Worm (Caenorhabditis elegans) whole organism, L4 larva: ENCODE results near the gene twk-14.

Source experiments
- F37D6.2 ChIP-seq: sonication (generic microtip); optimal IDR thresholded peaks from 2 replicates; lab custom pipeline; 2016; ENCODE audit warnings: mild to moderate bottlenecking, missing genetic modification characterization, missing compliant biosample characterization
- ama-1 ChIP-seq: fragments of 150-350 bp; optimal IDR thresholded peaks from 2 replicates; lab custom pipeline; 2014; ENCODE audit warnings: inconsistent platforms, mixed read lengths
- dve-1 ChIP-seq: sonication (generic microtip); optimal IDR thresholded peaks from 2 replicates; lab custom pipeline; 2017; ENCODE audit warnings: antibody characterized with exemption, mild to moderate bottlenecking, missing genetic modification characterization, missing compliant biosample characterization; ENCODE audit not compliant: insufficient read depth
- lin-15B ChIP-seq: fragments of 150-350 bp; sonication (generic microtip); optimal IDR thresholded peaks from 3 replicates; lab custom pipeline; 2014; ENCODE audit warnings: missing biosample characterization, missing genetic modification characterization
- lin-38 ChIP-seq: fragments of 200-800 bp; sonication (Bioruptor generic); IDR thresholded peaks from 2 replicates; pipeline ENCODE4 v1.3.6; 2022; ENCODE audit warnings: missing genetic modification reagents, missing genetic modification characterization, missing compliant biosample characterization
- lsy-2 ChIP-seq, 2 experiments: fragments of 150-350 bp in 1 of 2; sonication (generic microtip) in 1 of 2; optimal IDR thresholded peaks; 2 replicates each; lab custom pipeline; 2014 to 2017; ENCODE audit warnings: missing biosample characterization in 2 of 2, missing genetic modification characterization in 2 of 2
- mdl-1 ChIP-seq, 2 experiments: fragments of 150-350 bp in 1 of 2; sonication (generic microtip) in 1 of 2; optimal IDR thresholded peaks; 2 replicates each; lab custom pipeline; 2014 to 2017; ENCODE audit warnings: missing biosample characterization in 2 of 2, missing genetic modification characterization in 2 of 2
- nhr-10 ChIP-seq: fragments of 150-350 bp; optimal IDR thresholded peaks from 2 replicates; lab custom pipeline; 2014; ENCODE audit warnings: missing biosample characterization, missing genetic modification characterization
- nhr-25 ChIP-seq: sonication (generic microtip); optimal IDR thresholded peaks from 2 replicates; lab custom pipeline; 2017; ENCODE audit warnings: missing genetic modification characterization, mild to moderate bottlenecking, missing compliant biosample characterization, antibody characterized with exemption, moderate library complexity, borderline replicate concordance; ENCODE audit not compliant: insufficient read depth
- unc-130 ChIP-seq: sonication (generic microtip); optimal IDR thresholded peaks from 2 replicates; lab custom pipeline; 2016; ENCODE audit warnings: missing genetic modification reagents, missing genetic modification characterization, missing compliant biosample characterization
- unc-62 ChIP-seq, 3 experiments: fragments of 150-350 bp in 1 of 3; sonication (generic microtip); optimal IDR thresholded peaks in 2 of 3; peaks in 1 of 3; 1 replicate in 1 of 3; 2 replicates in 2 of 3; lab custom pipeline; 2014 to 2017; ENCODE audit warnings: missing biosample characterization in 3 of 3, missing genetic modification characterization in 3 of 3, missing genetic modification reagents in 3 of 3, missing genotype in 1 of 3

DNA sequence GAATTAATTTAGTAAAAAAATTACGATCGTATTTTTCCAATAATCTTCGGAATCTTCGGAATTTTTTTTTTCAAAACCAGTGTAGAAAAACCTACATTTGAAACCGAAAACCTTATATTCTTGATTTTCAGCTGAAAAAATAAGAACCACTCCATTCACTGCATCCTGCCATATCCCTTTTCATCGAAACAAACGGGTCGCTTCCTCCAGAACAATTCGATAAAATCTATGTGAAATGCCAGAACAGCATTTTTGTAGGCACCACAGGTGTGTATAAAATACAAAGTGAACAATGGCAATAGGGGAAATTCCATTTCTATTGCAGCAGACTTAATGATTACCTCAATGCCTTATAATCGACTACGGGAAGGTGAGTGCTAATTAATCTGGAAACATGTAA is 18.2 kb downstream of the twk-14 start, which contains the start of gene K01D12.1:
- TF ChIP-seq F37D6.2 (tag; lab: Kevin White, UChicago) = no peak
- no peak for TF ChIP-seq ama-1 (lab: Kevin White, UChicago)
- no peak for TF ChIP-seq lsy-2 (tag; optimal IDR thresholded peaks at IDR 0.05; lab: Kevin White, UChicago)
- no peak for TF ChIP-seq mdl-1 (tag; optimal IDR thresholded peaks at IDR 0.05; lab: Kevin White, UChicago)
- TF ChIP-seq unc-62 (GFP tag; optimal IDR thresholded peaks at IDR 0.05 in 1 of 2; lab: Kevin White, UChicago) = peak in 1 of 2 experiments; percentile 71
- TF ChIP-seq unc-62 (tag; optimal IDR thresholded peaks at IDR 0.05; lab: Kevin White, UChicago) = no peak
- TF ChIP-seq nhr-25 = no peak
- TF ChIP-seq lin-38 (GFP tag; lab: Robert Waterston, UW) = no peak
- no peak for TF ChIP-seq dve-1 (tag; lab: Kevin White, UChicago)
- no peak for TF ChIP-seq nhr-10 (tag; lab: Kevin White, UChicago)
- TF ChIP-seq lin-15B (tag; lab: Kevin White, UChicago) = no peak
- no peak for TF ChIP-seq unc-130 (GFP tag; lab: Kevin White, UChicago)
